Fruit fly (Drosophila melanogaster): ENCODE results near the gene Traf6.

Gene Traf6

DNA sequence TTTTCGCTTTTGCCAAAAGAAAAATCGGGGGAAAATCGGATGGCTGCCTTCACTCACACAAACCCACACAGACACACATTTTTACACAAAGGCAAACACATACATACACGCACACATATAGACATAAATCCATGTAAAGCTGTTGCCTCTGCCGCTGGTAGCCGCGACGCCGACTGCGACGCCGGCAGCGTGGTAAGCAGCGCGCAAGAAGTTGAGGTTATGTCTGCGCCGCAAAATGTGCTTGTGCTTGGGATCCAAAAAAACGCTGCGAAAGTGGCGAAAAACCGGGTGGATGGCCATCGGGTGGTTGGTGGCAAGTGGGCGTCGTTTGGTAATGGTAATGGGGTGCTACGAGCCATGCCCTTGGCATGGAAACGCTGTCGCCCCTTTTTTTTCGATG is 22.7 kb upstream of the Traf6 start:
- no peak for TF ChIP-seq Hsf (GFP tag; optimal IDR thresholded peaks at IDR 0.05)
- TF ChIP-seq CG1603 (tag; optimal IDR thresholded peaks at IDR 0.05) = no peak
- TF ChIP-seq CG7556 (GFP tag; optimal IDR thresholded peaks at IDR 0.05) = no peak
- no peak for TF ChIP-seq ci (GFP tag; IDR thresholded peaks at IDR 0.05)
- TF ChIP-seq CG17328 (GFP tag; IDR thresholded peaks at IDR 0.05) = no peak
- no peak for TF ChIP-seq Neu2 (GFP tag; optimal IDR thresholded peaks at IDR 0.05; ENCODE audit: borderline replicate concordance)
- peak; percentile 29 for TF ChIP-seq cg (GFP tag; optimal IDR thresholded peaks at IDR 0.05)
- TF ChIP-seq Lpt (GFP tag; optimal IDR thresholded peaks at IDR 0.05) = no peak
- no peak for TF ChIP-seq so (GFP tag; IDR thresholded peaks at IDR 0.05)
- peak; percentile 93 for TF ChIP-seq Adf1 (GFP tag; IDR thresholded peaks at IDR 0.05)
- TF ChIP-seq Deaf1 (tag; optimal IDR thresholded peaks at IDR 0.05) = peak; percentile 33
- peak; percentile 83 for TF ChIP-seq bigmax (GFP tag; optimal IDR thresholded peaks at IDR 0.05)
- no peak for TF ChIP-seq Eip74EF (GFP tag; optimal IDR thresholded peaks at IDR 0.05)
- no peak for TF ChIP-seq Sin3A (optimal IDR thresholded peaks at IDR 0.05)
- TF ChIP-seq tx (GFP tag; optimal IDR thresholded peaks at IDR 0.05) = no peak
- no peak for TF ChIP-seq CG15696 (tag; optimal IDR thresholded peaks at IDR 0.05)
- TF ChIP-seq abd-A (tag; optimal IDR thresholded peaks at IDR 0.05) = peak; percentile 46
- TF ChIP-seq CG32532 (GFP tag; IDR thresholded peaks at IDR 0.05) = 0 out of 2 replicates have a peak, but pooled peaks have one; percentile 16
- TF ChIP-seq CG30403 (GFP tag; optimal IDR thresholded peaks at IDR 0.05) = no peak

dm6 chrX:8178989-8179388 is 21.8 kb upstream of the Traf6 start:
- no peak for TF ChIP-seq CG7556 (GFP tag; optimal IDR thresholded peaks at IDR 0.05)
- TF ChIP-seq h (optimal IDR thresholded peaks at IDR 0.05) = no peak
- peak; percentile 36 for TF ChIP-seq sqz (GFP tag; optimal IDR thresholded peaks at IDR 0.05)
- TF ChIP-seq Nf-YB (GFP tag; optimal IDR thresholded peaks at IDR 0.05) = no peak
- peak; percentile 94 for TF ChIP-seq Hr39 (optimal IDR thresholded peaks at IDR 0.05)
- no peak for TF ChIP-seq Optix (GFP tag; IDR thresholded peaks at IDR 0.05)
- no peak for TF ChIP-seq abd-A (tag; optimal IDR thresholded peaks at IDR 0.05)
- no peak for TF ChIP-seq CG12155 (GFP tag; optimal IDR thresholded peaks at IDR 0.05)
- TF ChIP-seq cg (GFP tag; optimal IDR thresholded peaks at IDR 0.05) = peak; percentile 22
- no peak for TF ChIP-seq Rfx (GFP tag; IDR thresholded peaks at IDR 0.05)
- no peak for TF ChIP-seq Neu2 (GFP tag; optimal IDR thresholded peaks at IDR 0.05; ENCODE audit: borderline replicate concordance)

dm6 chrX:8178165-8178955 is 21.2 kb upstream of the Traf6 start, which contains the start of gene sdt:
Gene sdt, plus strand, starts transcription at chrX:8178549.
- no peak for TF ChIP-seq sima (GFP tag; optimal IDR thresholded peaks at IDR 0.05)
- peak; percentile 7 for TF ChIP-seq sug (tag; optimal IDR thresholded peaks at IDR 0.05)
- no peak for TF ChIP-seq Hr78 (GFP tag; optimal IDR thresholded peaks at IDR 0.05)
- no peak for TF ChIP-seq CG1024 (GFP tag; IDR thresholded peaks at IDR 0.05)
- no peak for TF ChIP-seq CG3726 (GFP tag; IDR thresholded peaks at IDR 0.05)
- TF ChIP-seq sens (GFP tag) = peak; percentile 70
- no peak for TF ChIP-seq Tbp (GFP tag; optimal IDR thresholded peaks at IDR 0.05)
- TF ChIP-seq CG7556 (GFP tag; optimal IDR thresholded peaks at IDR 0.05) = peak; percentile 57
- no peak for TF ChIP-seq Sry-β (GFP tag; optimal IDR thresholded peaks at IDR 0.05)
- 0 out of 2 replicates have a peak, but pooled peaks have one; percentile 11 for TF ChIP-seq lmd (GFP tag; IDR thresholded peaks at IDR 0.05)
- peak; percentile 46; the same call in 1 of the 2 replicates for TF ChIP-seq chm (GFP tag; IDR thresholded peaks at IDR 0.05)
- no peak for TF ChIP-seq CG4730 (GFP tag; IDR thresholded peaks at IDR 0.05)
- TF ChIP-seq inv (GFP tag; IDR thresholded peaks at IDR 0.05; ENCODE audit: partially characterized antibody) = no peak
- peak; percentile 10 for TF ChIP-seq CG12391 (tag; optimal IDR thresholded peaks at IDR 0.05)
- peak; percentile 10 for TF ChIP-seq CG18262 (tag; optimal IDR thresholded peaks at IDR 0.05)
- TF ChIP-seq NfI (GFP tag; optimal IDR thresholded peaks at IDR 0.05) = peak; percentile 4
- TF ChIP-seq CoRest (tag; optimal IDR thresholded peaks at IDR 0.05) = peak; percentile 25
- no peak for TF ChIP-seq hkb (optimal IDR thresholded peaks at IDR 0.05)
- no peak for TF ChIP-seq hkb (GFP tag; IDR thresholded peaks at IDR 0.05)
- peak; percentile 13 for TF ChIP-seq CG13624 (GFP tag; optimal IDR thresholded peaks at IDR 0.05)
- TF ChIP-seq salm (tag; optimal IDR thresholded peaks at IDR 0.05) = no peak
- peak; percentile 26 for TF ChIP-seq Oli (tag; optimal IDR thresholded peaks at IDR 0.05)
- peak; percentile 59; the same call in 1 of the 3 replicates for TF ChIP-seq CG17361 (GFP tag; IDR thresholded peaks at IDR 0.05)
- no peak for TF ChIP-seq tgo (GFP tag; IDR thresholded peaks at IDR 0.05)

All from whole organism, embryonic.